Worm (Caenorhabditis elegans): Measurements from ENCODE around the gene Y49G5A.1.

The Y49G5A.1 gene

DNA sequence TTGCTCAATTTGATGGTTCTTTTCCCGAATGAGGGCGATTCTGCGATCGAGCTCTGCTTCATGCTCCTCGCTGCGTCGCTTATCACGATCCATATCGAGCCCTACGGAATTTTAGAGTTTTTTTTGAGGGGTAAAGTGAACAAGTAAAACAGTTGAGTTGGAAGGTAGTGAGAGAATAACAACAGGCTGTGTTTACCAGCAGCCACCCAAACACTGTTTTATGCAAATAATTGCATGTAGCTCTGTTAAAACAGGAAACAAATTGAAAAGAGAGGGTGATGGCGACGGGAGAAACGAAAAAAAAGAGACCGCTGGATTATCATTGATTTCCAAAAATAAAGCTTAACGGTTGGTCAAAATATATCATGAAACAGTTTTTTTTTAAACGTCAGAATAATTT lies 41.1 kb upstream of the Y49G5A.1 start, which contains the start of gene C10G8.8:
Gene C10G8.8, minus strand, starts transcription at position 101 of the 400 bp plus-strand sequence.
- TF ChIP-seq ceh-28 (tag; optimal IDR thresholded peaks at IDR 0.05) (no peak), nfya-1 (tag; optimal IDR thresholded peaks at IDR 0.05; ENCODE audit: insufficient read depth) (no peak), pqm-1 (tag; optimal IDR thresholded peaks at IDR 0.05) (no peak), nhr-12 (tag; optimal IDR thresholded peaks at IDR 0.05) (no peak), elt-1 (tag; optimal IDR thresholded peaks at IDR 0.05) (no peak), snpc-4 (tag; optimal IDR thresholded peaks at IDR 0.05) (no peak), unc-39 (tag; optimal IDR thresholded peaks at IDR 0.05) (no peak), egl-5 (tag; optimal IDR thresholded peaks at IDR 0.05) (no peak), elt-2 (tag; optimal IDR thresholded peaks at IDR 0.05) (no peak), jun-1 (tag; optimal IDR thresholded peaks at IDR 0.05) (no peak), nhr-25 (tag; optimal IDR thresholded peaks at IDR 0.05) (no peak), nhr-11 (tag; optimal IDR thresholded peaks at IDR 0.05) (no peak), eor-1 (tag; optimal IDR thresholded peaks at IDR 0.05) (no peak), nhr-237 (tag; optimal IDR thresholded peaks at IDR 0.05) (no peak), ztf-4 (tag; optimal IDR thresholded peaks at IDR 0.05) (no peak), egl-27 (tag; optimal IDR thresholded peaks at IDR 0.05) (no peak), R02D3.7 (tag; optimal IDR thresholded peaks at IDR 0.05) (no peak)

DNA sequence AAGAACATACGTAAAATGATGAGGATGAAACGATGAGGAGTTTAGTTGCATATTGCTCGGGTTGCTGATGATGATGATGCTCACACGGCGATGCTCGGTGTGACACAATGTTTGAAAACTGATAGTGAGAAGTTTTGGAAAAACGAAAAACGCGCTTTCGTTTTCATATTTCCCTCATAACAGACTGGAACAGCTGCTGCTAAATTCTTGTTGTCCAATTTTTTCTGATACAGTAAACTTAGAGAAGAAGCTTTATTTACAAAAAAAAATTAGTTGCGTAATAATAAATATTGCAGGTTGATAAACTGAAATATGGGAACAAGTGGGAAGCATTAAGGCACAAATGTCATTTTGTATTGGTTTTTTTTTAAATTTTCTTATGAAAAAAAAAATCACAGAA lies 37.4 kb upstream of the Y49G5A.1 start, which contains the start of gene ceh-33:
Gene ceh-33, minus strand, starts transcription at position 101 of the 400 bp plus-strand sequence.
- TF ChIP-seq nhr-237 (tag; optimal IDR thresholded peaks at IDR 0.05) = no peak
- TF ChIP-seq snpc-4 (tag; optimal IDR thresholded peaks at IDR 0.05) = no peak
- no peak for TF ChIP-seq ceh-82 (tag; optimal IDR thresholded peaks at IDR 0.05)
- TF ChIP-seq pha-4 (tag; optimal IDR thresholded peaks at IDR 0.05) = no peak
- TF ChIP-seq elt-2 (tag; optimal IDR thresholded peaks at IDR 0.05) = no peak
- TF ChIP-seq unc-62 (GFP tag; optimal IDR thresholded peaks at IDR 0.05) = no peak
- TF ChIP-seq skn-1 (tag; optimal IDR thresholded peaks at IDR 0.05) = no peak

DNA sequence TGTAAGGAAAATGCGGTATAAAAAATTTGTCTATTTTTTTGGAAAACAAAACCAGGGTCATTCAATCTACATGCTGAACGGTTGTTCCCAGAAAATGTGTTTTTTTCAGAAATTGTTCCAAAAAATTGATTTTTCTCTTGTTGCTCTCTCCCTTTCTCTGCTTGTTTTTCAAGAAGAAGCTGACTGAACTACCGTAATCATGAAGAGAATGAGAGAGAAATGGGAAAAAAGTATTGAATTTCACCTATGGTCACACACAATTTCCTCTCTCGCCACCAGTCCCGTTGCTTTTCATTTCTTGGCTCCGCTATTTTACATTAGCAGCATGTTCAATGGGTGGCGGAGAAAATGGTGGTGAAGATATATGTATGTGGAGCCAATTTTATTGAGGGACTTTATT lies 35.6 kb upstream of the Y49G5A.1 start:
- TF ChIP-seq ZK546.5 (tag; optimal IDR thresholded peaks at IDR 0.05) (no peak), jun-1 (tag; optimal IDR thresholded peaks at IDR 0.05) (no peak), nhr-12 (tag; optimal IDR thresholded peaks at IDR 0.05) (no peak), fos-1 (tag; optimal IDR thresholded peaks at IDR 0.05) (no peak)

- TF ChIP-seq ceh-16 (tag; optimal IDR thresholded peaks at IDR 0.05) (no peak), elt-1 (tag; optimal IDR thresholded peaks at IDR 0.05) (no peak), daf-12 (tag; optimal IDR thresholded peaks at IDR 0.05) (no peak), ceh-82 (tag; optimal IDR thresholded peaks at IDR 0.05) (no peak), nfya-1 (tag; optimal IDR thresholded peaks at IDR 0.05; ENCODE audit: insufficient read depth) (peak; percentile 8), egl-27 (tag; optimal IDR thresholded peaks at IDR 0.05) (no peak), unc-62 (GFP tag; optimal IDR thresholded peaks at IDR 0.05) (no peak)
Observed at ce11 chrV:5319477-5319876, 32.3 kb upstream of the Y49G5A.1 start, which contains the start of gene ceh-34. TSS of gene ceh-34 (minus strand) at chrV:5319577.

- TF ChIP-seq lin-39 (tag; optimal IDR thresholded peaks at IDR 0.05) (no peak), aly-2 (tag; optimal IDR thresholded peaks at IDR 0.05) (no peak), ztf-11 (tag; optimal IDR thresholded peaks at IDR 0.05) (no peak), egl-5 (tag; optimal IDR thresholded peaks at IDR 0.05) (no peak), lin-15B (tag; optimal IDR thresholded peaks at IDR 0.05) (no peak)
Observed at ce11 chrV:5318349-5318748, 31.2 kb upstream of the Y49G5A.1 start.

DNA sequence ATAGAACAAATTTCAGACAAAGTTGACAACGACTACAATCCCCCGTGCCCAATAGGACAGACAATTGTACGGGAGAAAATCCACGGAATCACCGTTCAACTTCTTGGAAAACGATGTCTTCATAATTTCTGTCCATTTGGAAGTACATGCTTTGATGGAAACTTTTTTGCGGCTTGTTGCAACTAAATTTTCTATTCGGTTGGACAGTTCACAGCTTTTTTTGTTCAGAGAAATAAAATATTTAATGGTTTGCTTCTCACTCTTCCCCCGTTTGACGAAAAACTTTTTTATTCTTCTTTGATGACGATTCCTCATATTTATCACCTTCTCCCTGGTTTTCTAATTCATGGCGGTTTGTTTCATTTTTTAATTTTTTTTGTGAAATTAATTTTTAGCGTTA lies 26.9 kb upstream of the Y49G5A.1 start, which contains the start of gene C10G8.2:
Gene C10G8.2, plus strand, starts transcription at position 301 of the 400 bp plus-strand sequence.
- no peak for TF ChIP-seq nhr-23 (tag; optimal IDR thresholded peaks at IDR 0.05)
- no peak for TF ChIP-seq daf-12 (tag; optimal IDR thresholded peaks at IDR 0.05)
- no peak for TF ChIP-seq ztf-11 (tag; optimal IDR thresholded peaks at IDR 0.05)
- no peak for TF ChIP-seq ceh-28 (tag; optimal IDR thresholded peaks at IDR 0.05)
- no peak for TF ChIP-seq elt-3 (tag; optimal IDR thresholded peaks at IDR 0.05)
- TF ChIP-seq nhr-11 (tag; optimal IDR thresholded peaks at IDR 0.05) = no peak
- TF ChIP-seq nhr-77 (tag; optimal IDR thresholded peaks at IDR 0.05) = no peak
- no peak for TF ChIP-seq nhr-12 (tag; optimal IDR thresholded peaks at IDR 0.05)
- TF ChIP-seq ZK546.5 (tag; optimal IDR thresholded peaks at IDR 0.05) = no peak
- no peak for TF ChIP-seq elt-2 (tag; optimal IDR thresholded peaks at IDR 0.05)
- no peak for TF ChIP-seq egl-27 (tag; optimal IDR thresholded peaks at IDR 0.05)
- no peak for TF ChIP-seq nhr-25 (tag; optimal IDR thresholded peaks at IDR 0.05)
- TF ChIP-seq nhr-43 (tag; optimal IDR thresholded peaks at IDR 0.05; ENCODE audit: poor library complexity, severe bottlenecking) = no peak
- no peak for TF ChIP-seq lsy-12 (tag; optimal IDR thresholded peaks at IDR 0.05)
- no peak for TF ChIP-seq eor-1 (tag; optimal IDR thresholded peaks at IDR 0.05)
- TF ChIP-seq elt-1 (tag; optimal IDR thresholded peaks at IDR 0.05) = no peak
- TF ChIP-seq unc-39 (tag; optimal IDR thresholded peaks at IDR 0.05) = no peak
- no peak for TF ChIP-seq hmg-11 (tag; optimal IDR thresholded peaks at IDR 0.05)
- TF ChIP-seq nhr-237 (tag; optimal IDR thresholded peaks at IDR 0.05) = no peak

Data from whole organism, L3 larva.